Fruit fly (Drosophila melanogaster): Measurements from ENCODE around the gene Atg16.

DNA sequence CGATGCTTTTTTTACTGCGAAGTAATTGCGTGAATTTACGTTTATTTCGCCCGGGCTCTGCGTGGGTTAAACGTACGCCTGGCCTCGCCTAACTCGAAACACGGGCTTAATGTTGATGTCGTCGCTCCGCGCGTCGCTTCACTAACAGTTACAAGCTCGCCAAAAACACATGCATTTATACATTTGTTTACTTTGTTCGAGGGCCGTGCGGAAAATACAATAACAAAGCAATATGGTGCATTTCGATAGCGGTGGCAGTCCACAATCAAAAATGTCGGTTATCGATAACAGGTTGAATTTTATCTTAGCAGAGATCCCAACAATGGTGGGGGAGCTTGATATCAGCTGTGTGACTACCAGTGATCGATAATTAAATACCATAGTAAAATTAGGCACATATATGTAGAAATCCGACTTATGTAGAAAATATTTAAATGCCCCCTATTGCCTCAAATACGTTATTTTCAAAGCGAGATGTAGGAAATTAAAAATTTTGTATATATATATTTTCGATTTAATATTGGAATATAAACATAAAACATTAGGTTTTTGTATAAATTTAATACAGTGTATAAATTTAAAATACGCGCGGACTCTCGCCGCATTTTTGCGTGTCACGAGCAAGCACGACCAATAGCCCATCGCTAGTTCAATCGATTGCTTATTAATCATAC lies 33.9 kb upstream of the Atg16 start, which contains the start of gene Zip99C:
- TF ChIP-seq CG10669 (GFP tag; optimal IDR thresholded peaks at IDR 0.05) (no peak), Smox (GFP tag; optimal IDR thresholded peaks at IDR 0.05) (no peak), svp (GFP tag) (no peak), dsx (GFP tag; optimal IDR thresholded peaks at IDR 0.05; ENCODE audit: poor library complexity, severe bottlenecking) (peak; percentile 41), Sox102F (GFP tag; optimal IDR thresholded peaks at IDR 0.05) (no peak), Blimp-1 (GFP tag; optimal IDR thresholded peaks at IDR 0.05) (no peak), spab (GFP tag; optimal IDR thresholded peaks at IDR 0.05) (no peak), CG11762 (GFP tag; optimal IDR thresholded peaks at IDR 0.05; ENCODE audit: insufficient read depth) (no peak), net (GFP tag; optimal IDR thresholded peaks at IDR 0.05) (no peak), Gug (GFP tag; IDR thresholded peaks at IDR 0.05) (no peak), Lpt (GFP tag; optimal IDR thresholded peaks at IDR 0.05) (no peak), CG11294 (GFP tag; IDR thresholded peaks at IDR 0.05) (no peak), Met (GFP tag; optimal IDR thresholded peaks at IDR 0.05) (peak; percentile 42), Ets96B (tag; optimal IDR thresholded peaks at IDR 0.05) (no peak)
